Worm (Caenorhabditis elegans): ENCODE measurements around the gene math-45.

Gene math-45

ce11 chrII:1519867-1520266 lies 2.6 kb upstream of the math-45 start (continued):
- TF ChIP-seq Y48G9A.11 (GFP tag; IDR thresholded peaks at IDR 0.05) (peak; percentile 65; the same call in 1 of the 2 replicates), madf-9 (GFP tag; conservative IDR thresholded peaks at IDR 0.05) (peak; percentile 79), ztf-7 (tag; optimal IDR thresholded peaks at IDR 0.05) (peak; percentile 45), vab-7 (GFP tag; IDR thresholded peaks at IDR 0.05) (peak; percentile 82), lin-13 (GFP tag; optimal IDR thresholded peaks at IDR 0.05) (peak; percentile 54), nhr-28 (tag; optimal IDR thresholded peaks at IDR 0.05) (no peak), fkh-10 (GFP tag; optimal IDR thresholded peaks at IDR 0.05) (no peak), skn-1 (tag; optimal IDR thresholded peaks at IDR 0.05) (no peak), nhr-42 (GFP tag; IDR thresholded peaks at IDR 0.05) (no peak), ZK546.5 (tag; optimal IDR thresholded peaks at IDR 0.05) (no peak), Y105C5A.15 (GFP tag; IDR thresholded peaks at IDR 0.05) (0 out of 2 replicates have a peak, but pooled peaks have one; percentile 38), dpl-1 (GFP tag; optimal IDR thresholded peaks at IDR 0.05) (no peak), sdz-12 (GFP tag; optimal IDR thresholded peaks at IDR 0.05) (no peak), snpc-4 (tag; optimal IDR thresholded peaks at IDR 0.05) (no peak), pha-4 (GFP tag; IDR thresholded peaks at IDR 0.05) (peak; percentile 73), pha-4 (tag; optimal IDR thresholded peaks at IDR 0.05) (no peak), attf-4 (tag; optimal IDR thresholded peaks at IDR 0.05) (no peak), ama-1 (optimal IDR thresholded peaks at IDR 0.05) (no peak), egl-27 (tag; optimal IDR thresholded peaks at IDR 0.05) (no peak), zip-2 (tag; optimal IDR thresholded peaks at IDR 0.05) (no peak), hif-1 (tag; optimal IDR thresholded peaks at IDR 0.05) (peak in 1 of 2 experiments; percentile 22), nhr-10 (tag; optimal IDR thresholded peaks at IDR 0.05) (no peak), cey-2 (tag; optimal IDR thresholded peaks at IDR 0.05; ENCODE audit: borderline replicate concordance, insufficient read depth) (no peak), lin-39 (tag; optimal IDR thresholded peaks at IDR 0.05) (no peak), lin-1 (GFP tag; IDR thresholded peaks at IDR 0.05) (peak; percentile 37; the same call in 1 of the 2 replicates), nhr-111 (GFP tag; optimal IDR thresholded peaks at IDR 0.05) (peak; percentile 41), unc-130 (GFP tag; optimal IDR thresholded peaks at IDR 0.05) (no peak), ceh-82 (tag; optimal IDR thresholded peaks at IDR 0.05) (no peak), hmg-1.1 (GFP tag; IDR thresholded peaks at IDR 0.05) (peak; percentile 88), dmd-8 (GFP tag; IDR thresholded peaks at IDR 0.05) (0 out of 2 replicates have a peak, but pooled peaks have one; percentile 67), T26A8.4 (GFP tag; IDR thresholded peaks at IDR 0.05) (no peak), ctbp-1 (GFP tag; IDR thresholded peaks at IDR 0.05) (peak; percentile 72), spr-3 (GFP tag; optimal IDR thresholded peaks at IDR 0.05) (no peak), unc-62 (GFP tag; optimal IDR thresholded peaks at IDR 0.05 in 1 of 2) (no peak), unc-62 (tag; optimal IDR thresholded peaks at IDR 0.05) (no peak), nhr-48 (tag; optimal IDR thresholded peaks at IDR 0.05) (no peak), ceh-62 (tag; optimal IDR thresholded peaks at IDR 0.05) (no peak), F10B5.3 (tag; optimal IDR thresholded peaks at IDR 0.05) (peak; percentile 26), lin-29 (GFP tag; IDR thresholded peaks at IDR 0.05) (no peak), jun-1 (tag; optimal IDR thresholded peaks at IDR 0.05) (no peak), nhr-76 (tag; optimal IDR thresholded peaks at IDR 0.05) (no peak), nhr-6 (tag; optimal IDR thresholded peaks at IDR 0.05) (no peak), F49E8.2 (tag; optimal IDR thresholded peaks at IDR 0.05; ENCODE audit: borderline replicate concordance) (peak; percentile 9), ceh-20 (GFP tag; IDR thresholded peaks at IDR 0.05) (0 out of 2 replicates have a peak, but pooled peaks have one; percentile 52), aly-2 (tag; optimal IDR thresholded peaks at IDR 0.05) (no peak), nhr-25 (tag; optimal IDR thresholded peaks at IDR 0.05; ENCODE audit: borderline replicate concordance, insufficient read depth) (no peak)
